Fruit fly (Drosophila melanogaster) S2 (cell line): ENCODE data around the gene Vps37B.

Source experiments
- CG8478 ChIP-seq: fragments of >200 bp; optimal IDR thresholded peaks from 2 replicates; lab custom pipeline; 2018
- CTCF ChIP-seq, 2 experiments: fragments of >200 bp; optimal IDR thresholded peaks; 2 replicates each; lab custom pipeline; 2018

DNA sequence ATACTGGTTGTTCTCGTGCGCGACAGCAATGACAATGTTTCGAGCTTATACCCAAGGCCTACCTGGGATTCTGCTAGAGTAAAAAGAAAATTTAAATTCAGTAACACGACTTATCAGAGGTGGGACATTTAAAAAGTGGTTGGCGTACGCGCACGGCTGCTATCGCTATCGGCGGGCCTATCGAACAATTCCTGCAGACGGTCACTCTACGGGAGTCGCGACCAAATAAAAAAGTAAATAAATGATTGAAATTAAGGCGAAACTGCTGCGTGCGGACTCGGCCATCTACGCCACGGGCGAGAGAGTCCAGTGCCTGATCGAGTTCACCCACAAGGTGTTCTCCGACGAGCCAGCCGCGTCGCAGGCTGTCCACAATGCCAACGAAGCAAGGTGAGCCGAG, 6.5 kb upstream of the Vps37B start, which contains the start of the genes Prosbeta2R2 and CG1116:
- TF ChIP-seq CG8478 (lab: Kevin White, UChicago) (no peak), CTCF (optimal IDR thresholded peaks at IDR 0.05; lab: Kevin White, UChicago) (no peak)
